Fruit fly (Drosophila melanogaster): Measurements from ENCODE around the gene Cdep.

The Cdep gene

DNA sequence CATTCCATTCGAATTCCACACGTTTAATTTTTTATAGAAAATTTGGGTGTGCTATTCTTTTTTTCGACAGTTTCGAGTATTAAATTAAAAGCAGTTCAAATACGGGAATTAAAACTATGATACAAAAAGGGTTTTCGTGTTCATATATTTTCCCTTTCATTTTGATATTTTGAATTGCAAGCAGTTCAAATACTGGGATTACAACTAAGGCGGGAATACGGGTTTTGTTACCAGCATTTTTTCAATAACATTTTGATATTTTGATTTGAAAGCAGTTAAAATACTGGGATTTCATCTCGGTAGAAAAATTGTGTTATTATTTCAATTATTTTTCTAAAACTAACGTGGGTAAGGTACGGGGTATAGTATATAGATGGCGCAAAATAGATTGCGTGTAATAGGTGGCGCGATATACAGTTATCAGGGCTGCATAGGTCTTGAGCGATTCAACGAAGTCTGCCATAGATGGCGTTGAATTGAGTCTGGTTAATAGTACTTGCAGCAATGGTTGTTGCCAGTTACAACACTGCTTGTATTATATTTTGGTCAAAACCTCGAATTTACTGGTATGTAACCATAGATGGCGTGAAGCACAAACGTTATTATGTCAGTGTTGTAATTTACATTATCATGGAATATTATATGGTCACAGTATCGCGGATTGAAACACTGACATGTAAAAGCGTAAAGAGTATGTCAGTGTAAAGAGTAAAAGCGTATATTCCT lies 60.2 kb downstream of the Cdep start (continued):
- TF ChIP-seq bigmax (GFP tag; optimal IDR thresholded peaks at IDR 0.05): no peak
- no peak for TF ChIP-seq tna (GFP tag; IDR thresholded peaks at IDR 0.05; ENCODE audit: partially characterized antibody)
- TF ChIP-seq sna (GFP tag; IDR thresholded peaks at IDR 0.05; ENCODE audit: partially characterized antibody): no peak
- peak; percentile 4 for TF ChIP-seq CG2875 (GFP tag; optimal IDR thresholded peaks at IDR 0.05)
- no peak for TF ChIP-seq Gsc (GFP tag; IDR thresholded peaks at IDR 0.05)
- peak; percentile 69 for TF ChIP-seq Hsf (GFP tag; optimal IDR thresholded peaks at IDR 0.05)
- TF ChIP-seq slbo (GFP tag; IDR thresholded peaks at IDR 0.05): peak; percentile 85
- peak; percentile 8 for TF ChIP-seq hkb (optimal IDR thresholded peaks at IDR 0.05)
- TF ChIP-seq hkb (GFP tag; IDR thresholded peaks at IDR 0.05): no peak
- TF ChIP-seq Rx (GFP tag; IDR thresholded peaks at IDR 0.05): no peak
- TF ChIP-seq CG32767 (GFP tag; IDR thresholded peaks at IDR 0.05): no peak
- peak; percentile 32 for TF ChIP-seq Dip3 (GFP tag; optimal IDR thresholded peaks at IDR 0.05)
- no peak for TF ChIP-seq CG7271 (tag; optimal IDR thresholded peaks at IDR 0.05)
- peak; percentile 67 for TF ChIP-seq CG12769 (tag; optimal IDR thresholded peaks at IDR 0.05)
- TF ChIP-seq CG12659 (GFP tag; optimal IDR thresholded peaks at IDR 0.05): peak; percentile 19
- no peak; the same call in none of the 2 replicates for TF ChIP-seq unc-4 (GFP tag; IDR thresholded peaks at IDR 0.05; ENCODE audit: partially characterized antibody)
- TF ChIP-seq CG15269 (tag; optimal IDR thresholded peaks at IDR 0.05): peak; percentile 45
- TF ChIP-seq CG15696 (tag; optimal IDR thresholded peaks at IDR 0.05): peak; percentile 83
- peak; percentile 84 for TF ChIP-seq CG3995 (GFP tag; optimal IDR thresholded peaks at IDR 0.05)
- no peak for TF ChIP-seq lbe (GFP tag; optimal IDR thresholded peaks at IDR 0.05)
- no peak for TF ChIP-seq CG6689 (GFP tag; IDR thresholded peaks at IDR 0.05)
- no peak for TF ChIP-seq Ravus (GFP tag; IDR thresholded peaks at IDR 0.05)
- TF ChIP-seq CG9817 (tag; optimal IDR thresholded peaks at IDR 0.05): peak; percentile 67
- no peak for TF ChIP-seq br (optimal IDR thresholded peaks at IDR 0.05)
- TF ChIP-seq CG4424 (GFP tag; optimal IDR thresholded peaks at IDR 0.05): peak; percentile 57
- no peak for TF ChIP-seq salm (tag; optimal IDR thresholded peaks at IDR 0.05)
- TF ChIP-seq CG1647 (GFP tag; optimal IDR thresholded peaks at IDR 0.05): peak; percentile 42
- TF ChIP-seq tll (GFP tag; optimal IDR thresholded peaks at IDR 0.05): no peak
- peak; percentile 54 for TF ChIP-seq CG7786 (GFP tag; optimal IDR thresholded peaks at IDR 0.05)
- no peak for TF ChIP-seq crp (GFP tag; optimal IDR thresholded peaks at IDR 0.05)
- TF ChIP-seq CG30403 (GFP tag; optimal IDR thresholded peaks at IDR 0.05): peak; percentile 73
- no peak for TF ChIP-seq Sry-β (GFP tag; optimal IDR thresholded peaks at IDR 0.05)
- no peak for TF ChIP-seq PHDP (tag; optimal IDR thresholded peaks at IDR 0.05)
- TF ChIP-seq CG2678 (tag; optimal IDR thresholded peaks at IDR 0.05): no peak
- peak; percentile 61 for TF ChIP-seq Side (GFP tag; optimal IDR thresholded peaks at IDR 0.05)
- peak; percentile 51; the same call in 2 of the 3 replicates for TF ChIP-seq tgo (GFP tag; IDR thresholded peaks at IDR 0.05)
- peak; percentile 62 for TF ChIP-seq CG7987 (GFP tag; optimal IDR thresholded peaks at IDR 0.05)
- TF ChIP-seq CG9932 (GFP tag; IDR thresholded peaks at IDR 0.05): peak; percentile 78
- TF ChIP-seq abd-A (tag; optimal IDR thresholded peaks at IDR 0.05): peak; percentile 60
- TF ChIP-seq sug (tag; optimal IDR thresholded peaks at IDR 0.05): peak; percentile 61
- TF ChIP-seq nom (GFP tag; optimal IDR thresholded peaks at IDR 0.05): no peak
- TF ChIP-seq fd64A (GFP tag; optimal IDR thresholded peaks at IDR 0.05): no peak
- TF ChIP-seq lola (GFP tag; optimal IDR thresholded peaks at IDR 0.05): no peak
- no peak for TF ChIP-seq Kr (GFP tag; optimal IDR thresholded peaks at IDR 0.05)
- peak; percentile 62 for TF ChIP-seq trem (tag; optimal IDR thresholded peaks at IDR 0.05)
- peak; percentile 11; the same call in 1 of the 3 replicates for TF ChIP-seq CG17361 (GFP tag; IDR thresholded peaks at IDR 0.05)
- peak; percentile 66 for TF ChIP-seq ind (GFP tag; optimal IDR thresholded peaks at IDR 0.05)
- peak; percentile 13 for TF ChIP-seq CG18764 (GFP tag; optimal IDR thresholded peaks at IDR 0.05)
- TF ChIP-seq CG12942 (GFP tag; optimal IDR thresholded peaks at IDR 0.05): peak; percentile 53
